Worm (Caenorhabditis elegans) whole organism, L1 larva: Measurements from ENCODE around the gene Y69A2AR.31.

Experiments
- C34B4.2 ChIP-seq: sonication (generic microtip); optimal IDR thresholded peaks from 2 replicates; lab custom pipeline; 2017; ENCODE audit warnings: mild to moderate bottlenecking, missing genetic modification characterization, missing compliant biosample characterization
- F16B12.6 ChIP-seq: fragments of 150-350 bp; optimal IDR thresholded peaks from 2 replicates; lab custom pipeline; 2014; ENCODE audit warnings: missing biosample characterization, missing genetic modification characterization
- Y116A8C.19 ChIP-seq: sonication (generic microtip); optimal IDR thresholded peaks from 2 replicates; lab custom pipeline; 2016; ENCODE audit warnings: missing compliant biosample characterization, missing genetic modification characterization, borderline replicate concordance
- alr-1 ChIP-seq: fragments of 200-800 bp; sonication (Bioruptor generic); optimal IDR thresholded peaks from 2 replicates; lab custom pipeline; 2018; ENCODE audit warnings: borderline replicate concordance, mild to moderate bottlenecking, missing genetic modification characterization, missing compliant biosample characterization
- ama-1 ChIP-seq: fragments of 150-350 bp; optimal IDR thresholded peaks from 2 replicates; lab custom pipeline; 2014
- ceh-63 ChIP-seq: fragments of 200-800 bp; sonication (Bioruptor generic); optimal IDR thresholded peaks from 2 replicates; lab custom pipeline; 2018; ENCODE audit warnings: mild to moderate bottlenecking, missing genetic modification characterization, missing compliant biosample characterization
- ceh-8 ChIP-seq: fragments of 200-800 bp; sonication (Bioruptor generic); optimal IDR thresholded peaks from 2 replicates; lab custom pipeline; 2018; ENCODE audit warnings: mild to moderate bottlenecking, missing genetic modification characterization, moderate library complexity, missing compliant biosample characterization
- ceh-82 ChIP-seq, 3 experiments: fragments of 150-350 bp in 1 of 3; sonication (generic microtip) in 2 of 3; optimal IDR thresholded peaks; 2 replicates each; lab custom pipeline; 2014 to 2017; ENCODE audit warnings: missing biosample characterization in 3 of 3, missing genetic modification characterization in 3 of 3
- ceh-88 ChIP-seq: fragments of 200-800 bp; sonication (Bioruptor generic); IDR thresholded peaks from 2 replicates; pipeline ENCODE4 v1.3.6; 2022; ENCODE audit warnings: missing genetic modification characterization, missing compliant biosample characterization
- efl-1 ChIP-seq, 4 experiments: fragments of 150-350 bp; optimal IDR thresholded peaks in 3 of 4; peaks in 1 of 4; 1 replicate in 1 of 4; 2 replicates in 3 of 4; lab custom pipeline; 2014; ENCODE audit warnings: missing biosample characterization in 2 of 4, missing genetic modification characterization in 2 of 4, missing genetic modification reagents in 2 of 4
- efl-3 ChIP-seq: fragments of 200-800 bp; sonication (Bioruptor generic); optimal IDR thresholded peaks from 2 replicates; lab custom pipeline; 2018; ENCODE audit warnings: mild to moderate bottlenecking, missing genetic modification characterization, missing compliant biosample characterization
- egl-13 ChIP-seq: sonication (generic microtip); optimal IDR thresholded peaks from 2 replicates; lab custom pipeline; 2016; ENCODE audit warnings: missing genotype, missing genetic modification reagents, missing genetic modification characterization, missing compliant biosample characterization
- elt-2 ChIP-seq: sonication (generic microtip); optimal IDR thresholded peaks from 2 replicates; lab custom pipeline; 2016; ENCODE audit warnings: missing genetic modification characterization, mild to moderate bottlenecking, inconsistent platforms, missing compliant biosample characterization, missing genetic modification reagents
- fkh-10 ChIP-seq: sonication (generic microtip); optimal IDR thresholded peaks from 2 replicates; lab custom pipeline; 2017; ENCODE audit warnings: missing biosample characterization, missing genetic modification reagents, missing genetic modification characterization
- fkh-4 ChIP-seq: sonication (generic microtip); optimal IDR thresholded peaks from 2 replicates; lab custom pipeline; 2016; ENCODE audit warnings: missing compliant biosample characterization, missing genetic modification characterization, borderline replicate concordance
- fkh-8 ChIP-seq: sonication (generic microtip); optimal IDR thresholded peaks from 2 replicates; lab custom pipeline; 2016; ENCODE audit warnings: mild to moderate bottlenecking, missing genetic modification characterization, missing compliant biosample characterization
- fos-1 ChIP-seq: fragments of 150-350 bp; optimal IDR thresholded peaks from 2 replicates; lab custom pipeline; 2014; ENCODE audit warnings: missing biosample characterization, missing genetic modification characterization
- hlh-4 ChIP-seq: sonication (generic microtip); optimal IDR thresholded peaks from 2 replicates; lab custom pipeline; 2016; ENCODE audit warnings: mild to moderate bottlenecking, missing genetic modification characterization, missing compliant biosample characterization
- irx-1 ChIP-seq: sonication (generic microtip); optimal IDR thresholded peaks from 2 replicates; lab custom pipeline; 2016; ENCODE audit warnings: missing genetic modification characterization, missing compliant biosample characterization
- jun-1 ChIP-seq: fragments of 150-350 bp; optimal IDR thresholded peaks from 2 replicates; lab custom pipeline; 2014; ENCODE audit warnings: missing biosample characterization, missing genetic modification reagents, missing genetic modification characterization
- lin-13 ChIP-seq: fragments of 150-350 bp; optimal IDR thresholded peaks from 2 replicates; lab custom pipeline; 2014; ENCODE audit warnings: missing biosample characterization, missing genetic modification reagents, missing genetic modification characterization
- lin-14 ChIP-seq: fragments of 200-800 bp; sonication (Bioruptor generic); optimal IDR thresholded peaks from 2 replicates; lab custom pipeline; 2018; ENCODE audit warnings: mild to moderate bottlenecking, missing genetic modification characterization, moderate library complexity, missing compliant biosample characterization
- lin-15B ChIP-seq: fragments of 150-350 bp; sonication (generic microtip); optimal IDR thresholded peaks from 3 replicates; lab custom pipeline; 2014; ENCODE audit warnings: missing biosample characterization, missing genetic modification characterization
- lin-35 ChIP-seq, 2 experiments: fragments of 150-350 bp; optimal IDR thresholded peaks; 2 replicates each; lab custom pipeline; 2014; ENCODE audit warnings: missing biosample characterization in 2 of 2, missing genetic modification characterization in 2 of 2, missing genetic modification reagents in 2 of 2
- lin-39 ChIP-seq: fragments of 150-350 bp; optimal IDR thresholded peaks from 2 replicates; lab custom pipeline; 2014; ENCODE audit warnings: missing biosample characterization, missing genetic modification reagents, missing genetic modification characterization
- lir-3 ChIP-seq: sonication (generic microtip); optimal IDR thresholded peaks from 2 replicates; lab custom pipeline; 2016; ENCODE audit warnings: mild to moderate bottlenecking, missing genetic modification characterization, moderate library complexity, missing compliant biosample characterization; ENCODE audit not compliant: poor library complexity
- lsy-2 ChIP-seq, 2 experiments: fragments of 150-350 bp; optimal IDR thresholded peaks; 2 replicates each; lab custom pipeline; 2014; ENCODE audit warnings: missing biosample characterization in 2 of 2, missing genetic modification characterization in 2 of 2
- mab-9 ChIP-seq: fragments of 200-800 bp; sonication (Bioruptor generic); IDR thresholded peaks from 2 replicates; pipeline ENCODE4 v1.3.6; 2022; ENCODE audit warnings: missing genetic modification reagents, missing genetic modification characterization, missing compliant biosample characterization
- mdl-1 ChIP-seq, 2 experiments: fragments of 150-350 bp; optimal IDR thresholded peaks; 2 replicates each; lab custom pipeline; 2014 to 2017; ENCODE audit warnings: missing biosample characterization in 2 of 2, missing genetic modification characterization in 2 of 2, inconsistent platforms in 1 of 2
- nhr-11 ChIP-seq: fragments of 150-350 bp; optimal IDR thresholded peaks from 2 replicates; lab custom pipeline; 2014; ENCODE audit warnings: missing biosample characterization, missing genetic modification characterization
- nhr-12 ChIP-seq: sonication (generic microtip); optimal IDR thresholded peaks from 2 replicates; lab custom pipeline; 2017; ENCODE audit warnings: missing biosample characterization, missing genetic modification characterization
- nhr-20 ChIP-seq: sonication (generic microtip); optimal IDR thresholded peaks from 2 replicates; lab custom pipeline; 2016; ENCODE audit warnings: mild to moderate bottlenecking, missing genetic modification characterization, missing compliant biosample characterization
- nhr-90 ChIP-seq: sonication (generic microtip); optimal IDR thresholded peaks from 2 replicates; lab custom pipeline; 2016; ENCODE audit warnings: mild to moderate bottlenecking, missing genetic modification characterization, missing compliant biosample characterization; ENCODE audit not compliant: poor library complexity
- pax-3 ChIP-seq: fragments of 200-800 bp; sonication (Bioruptor generic); optimal IDR thresholded peaks from 2 replicates; lab custom pipeline; 2018; ENCODE audit warnings: mild to moderate bottlenecking, missing genetic modification characterization, moderate library complexity, missing compliant biosample characterization
- rnt-1 ChIP-seq: sonication (generic microtip); optimal IDR thresholded peaks from 2 replicates; lab custom pipeline; 2016; ENCODE audit warnings: mild to moderate bottlenecking, missing genetic modification characterization, moderate library complexity, missing compliant biosample characterization
- snpc-4 ChIP-seq: fragments of 150-350 bp; optimal IDR thresholded peaks from 2 replicates; lab custom pipeline; 2014; ENCODE audit warnings: missing biosample characterization, missing genetic modification characterization
- sup-37 ChIP-seq: fragments of 200-800 bp; sonication (Bioruptor generic); optimal IDR thresholded peaks from 2 replicates; lab custom pipeline; 2018; ENCODE audit warnings: mild to moderate bottlenecking, missing genetic modification characterization, missing compliant biosample characterization
- swsn-7 ChIP-seq: sonication (generic microtip); optimal IDR thresholded peaks from 2 replicates; lab custom pipeline; 2016; ENCODE audit warnings: missing genetic modification characterization, missing compliant biosample characterization
- tbx-2 ChIP-seq: sonication (generic microtip); optimal IDR thresholded peaks from 2 replicates; lab custom pipeline; 2016; ENCODE audit warnings: missing genetic modification characterization, missing compliant biosample characterization
- tlp-1 ChIP-seq: fragments of 150-350 bp; optimal IDR thresholded peaks from 2 replicates; lab custom pipeline; 2014; ENCODE audit warnings: missing biosample characterization, missing genetic modification characterization
- unc-130 ChIP-seq: fragments of 150-350 bp; optimal IDR thresholded peaks from 2 replicates; lab custom pipeline; 2017; ENCODE audit warnings: missing biosample characterization, missing genetic modification characterization, inconsistent platforms
- unc-62 ChIP-seq: fragments of 150-350 bp; optimal IDR thresholded peaks from 2 replicates; lab custom pipeline; 2014; ENCODE audit warnings: missing biosample characterization, missing genetic modification reagents, missing genetic modification characterization
- zip-4 ChIP-seq: fragments of 200-800 bp; sonication (Bioruptor generic); optimal IDR thresholded peaks from 2 replicates; lab custom pipeline; 2018; ENCODE audit warnings: mild to moderate bottlenecking, missing genetic modification characterization, moderate library complexity, missing compliant biosample characterization
- ztf-11 ChIP-seq, 2 experiments: sonication (generic microtip); optimal IDR thresholded peaks; 2 replicates each; lab custom pipeline; 2016 to 2017; ENCODE audit warnings: missing genetic modification characterization in 2 of 2, missing biosample characterization in 1 of 2, missing compliant biosample characterization in 1 of 2
- ztf-4 ChIP-seq: fragments of 150-350 bp; optimal IDR thresholded peaks from 2 replicates; lab custom pipeline; 2014; ENCODE audit warnings: missing biosample characterization, missing genetic modification characterization

The Y69A2AR.31 gene

DNA sequence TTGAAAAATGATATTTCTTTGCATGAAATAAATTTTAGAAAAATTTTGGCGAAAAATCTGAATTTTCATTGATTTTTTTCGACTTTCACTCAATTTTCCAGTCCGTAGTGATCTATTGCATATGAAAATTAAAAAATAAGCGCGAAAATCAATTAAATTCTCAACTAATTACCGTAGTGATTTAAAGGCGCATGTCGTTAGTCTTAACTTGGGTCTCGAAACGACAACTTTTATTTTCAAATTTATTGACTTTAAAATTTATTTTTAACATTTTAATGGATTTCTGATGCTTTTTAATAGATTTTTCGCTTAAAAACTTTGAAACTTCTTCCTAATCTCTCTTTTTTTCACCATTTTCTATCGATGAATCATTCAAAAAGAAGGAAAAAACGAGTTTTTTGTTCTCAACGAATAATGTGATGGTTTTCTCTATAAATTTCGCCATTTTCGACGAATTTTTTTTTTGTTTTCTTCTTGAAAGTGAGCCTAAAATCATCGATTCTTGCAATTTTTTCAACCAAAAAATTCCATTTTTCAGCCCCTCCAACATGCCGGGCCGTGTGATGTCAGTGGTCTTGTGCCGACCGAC is 56.2 kb downstream of the Y69A2AR.31 start, which contains the start of gene vamp-7:
Gene vamp-7 (plus strand): TSS at position 539 of the 589 bp plus-strand sequence.
- TF ChIP-seq efl-1 (optimal IDR thresholded peaks at IDR 0.05; lab: Kevin White, UChicago) (peak in 1 of 2 experiments; percentile 3), efl-1 (GFP tag; optimal IDR thresholded peaks at IDR 0.05 in 1 of 2; lab: Kevin White, UChicago) (no peak), lsy-2 (tag; optimal IDR thresholded peaks at IDR 0.05; lab: Kevin White, UChicago) (peak in 1 of 2 experiments; percentile 4), unc-130 (tag; lab: Kevin White, UChicago) (no peak), ztf-4 (tag; lab: Kevin White, UChicago) (peak; percentile 49)

DNA sequence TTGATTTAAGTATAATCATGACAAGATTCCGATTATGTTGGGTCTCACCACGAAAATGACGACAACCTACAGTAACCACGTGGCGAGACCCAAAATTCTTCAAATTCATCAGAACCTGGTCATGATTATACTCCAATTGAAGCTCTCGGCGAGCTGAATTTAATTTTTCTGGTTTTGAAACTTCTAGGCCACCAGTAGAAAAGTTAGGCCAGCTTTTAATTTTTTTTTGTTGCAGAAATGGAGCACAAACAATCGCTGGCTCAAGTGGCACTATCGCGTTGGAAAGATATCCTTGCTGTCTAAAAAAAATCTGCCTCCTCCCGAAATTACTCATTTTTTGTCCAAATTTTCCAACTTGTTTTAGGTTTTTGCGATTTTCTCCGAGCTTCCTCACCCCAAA is 57.2 kb downstream of the Y69A2AR.31 start:
- TF ChIP-seq nhr-12 (tag; lab: Kevin White, UChicago) (no peak), efl-1 (optimal IDR thresholded peaks at IDR 0.05; lab: Kevin White, UChicago) (no peak), efl-1 (GFP tag; optimal IDR thresholded peaks at IDR 0.05 in 1 of 2; lab: Kevin White, UChicago) (peak in 1 of 2 experiments; percentile 43), swsn-7 (tag; lab: Kevin White, UChicago) (no peak), lin-39 (tag; lab: Kevin White, UChicago) (no peak), C34B4.2 (tag; lab: Kevin White, UChicago) (no peak), hlh-4 (tag; lab: Kevin White, UChicago) (no peak), sup-37 (GFP tag; lab: Kevin White, UChicago) (no peak), efl-3 (GFP tag; lab: Kevin White, UChicago) (no peak)

DNA sequence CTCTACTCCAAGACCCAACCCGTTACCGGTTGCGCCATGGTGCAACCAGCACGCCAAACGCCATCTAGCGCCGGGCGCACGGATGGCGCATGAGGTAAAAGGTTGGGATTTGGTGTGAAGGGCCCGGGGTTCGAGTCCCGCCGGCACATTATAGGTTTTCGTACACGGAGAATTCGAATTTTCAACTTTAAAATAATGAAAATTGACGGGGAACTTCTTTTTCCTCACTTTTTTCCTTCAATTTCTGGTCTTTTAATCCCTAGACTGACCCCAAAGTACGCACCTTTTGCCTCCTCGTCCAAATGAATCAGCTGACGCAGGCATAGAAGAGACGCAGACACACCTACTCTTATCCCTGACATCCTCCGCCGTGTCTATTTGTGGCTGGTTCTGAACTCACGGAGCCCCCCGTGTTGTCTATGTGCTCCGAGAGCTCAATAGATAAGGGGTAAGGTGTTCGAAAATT is 60.2 kb downstream of the Y69A2AR.31 start:
- TF ChIP-seq ceh-88 (GFP tag; lab: Robert Waterston, UW) = no peak
- TF ChIP-seq fos-1 (tag; lab: Kevin White, UChicago) = no peak
- TF ChIP-seq irx-1 (tag; lab: Kevin White, UChicago) = no peak
- TF ChIP-seq unc-62 (GFP tag; lab: Kevin White, UChicago) = no peak
- no peak for TF ChIP-seq pax-3 (tag; lab: Kevin White, UChicago)
- TF ChIP-seq nhr-11 = no peak
- TF ChIP-seq zip-4 (GFP tag; lab: Kevin White, UChicago) = no peak
- peak; percentile 43 to 61 for TF ChIP-seq lin-35 (GFP tag; optimal IDR thresholded peaks at IDR 0.05; lab: Kevin White, UChicago)
- no peak for TF ChIP-seq lin-15B
- peak; percentile 67 for TF ChIP-seq lin-14 (GFP tag; lab: Kevin White, UChicago)
- no peak for TF ChIP-seq mab-9
- TF ChIP-seq ceh-63 (GFP tag; lab: Kevin White, UChicago) = no peak
- TF ChIP-seq fkh-8 (tag; lab: Kevin White, UChicago) = peak; percentile 60
- TF ChIP-seq tlp-1 (tag; lab: Kevin White, UChicago) = no peak
- no peak for TF ChIP-seq alr-1
- TF ChIP-seq ceh-82 (tag; optimal IDR thresholded peaks at IDR 0.05; lab: Kevin White, UChicago) = peak in 1 of 3 experiments; percentile 12
- no peak for TF ChIP-seq fkh-4 (tag; lab: Kevin White, UChicago)
- TF ChIP-seq fkh-10 = no peak
- no peak for TF ChIP-seq ceh-8 (GFP tag; lab: Kevin White, UChicago)
- TF ChIP-seq mdl-1 (tag; optimal IDR thresholded peaks at IDR 0.05; lab: Kevin White, UChicago) = peak in 1 of 2 experiments; percentile 37
- no peak for TF ChIP-seq F16B12.6
- no peak for TF ChIP-seq hlh-4 (tag; lab: Kevin White, UChicago)
- TF ChIP-seq ztf-11 (tag; optimal IDR thresholded peaks at IDR 0.05; lab: Kevin White, UChicago) = no peak
- TF ChIP-seq efl-3 (GFP tag; lab: Kevin White, UChicago) = no peak
- no peak for TF ChIP-seq sup-37 (GFP tag; lab: Kevin White, UChicago)
- no peak for TF ChIP-seq snpc-4 (tag; lab: Kevin White, UChicago)
- TF ChIP-seq lin-13 (GFP tag; lab: Kevin White, UChicago) = peak; percentile 48
- peak; percentile 54 for TF ChIP-seq ama-1 (lab: Kevin White, UChicago)
- TF ChIP-seq lir-3 = no peak
- TF ChIP-seq elt-2 = no peak
- no peak for TF ChIP-seq nhr-90 (tag; lab: Kevin White, UChicago)
- peak; percentile 16 for TF ChIP-seq tbx-2 (tag; lab: Kevin White, UChicago)
- no peak for TF ChIP-seq jun-1 (tag; lab: Kevin White, UChicago)
- peak; percentile 26 for TF ChIP-seq swsn-7 (tag; lab: Kevin White, UChicago)
- TF ChIP-seq nhr-20 = peak; percentile 46
- TF ChIP-seq rnt-1 (tag; lab: Kevin White, UChicago) = peak; percentile 66
- no peak for TF ChIP-seq egl-13 (tag; lab: Kevin White, UChicago)
- no peak for TF ChIP-seq Y116A8C.19 (tag; lab: Kevin White, UChicago)
